Fruit fly (Drosophila melanogaster) whole organism, embryonic: ENCODE measurements around the gene Cpr78Ca.

ENCODE experiments used
- B-H2 ChIP-seq: fragments of 200-800 bp; sonication (Bioruptor generic); optimal IDR thresholded peaks from 2 replicates; lab custom pipeline; 2018; ENCODE audit warnings: missing biosample characterization, mild to moderate bottlenecking, missing genetic modification characterization
- Blimp-1 ChIP-seq: fragments of 200-800 bp; sonication (Bioruptor generic); optimal IDR thresholded peaks from 3 replicates; lab custom pipeline; 2018; ENCODE audit warnings: missing biosample characterization, missing genetic modification characterization, mild to moderate bottlenecking, moderate library complexity, missing genetic modification reagents
- CG10959 ChIP-seq: fragments of 200-800 bp; sonication (Bioruptor generic); IDR thresholded peaks from 2 replicates; pipeline ENCODE4 v1.3.6; 2022; ENCODE audit warnings: missing biosample characterization, missing genetic modification characterization
- CG11398 ChIP-seq: fragments of 200-800 bp; sonication (Bioruptor generic); optimal IDR thresholded peaks from 2 replicates; lab custom pipeline; 2016; ENCODE audit warnings: missing biosample characterization, missing genetic modification characterization
- CG11456 ChIP-seq: fragments of 200-800 bp; sonication (Bioruptor generic); IDR thresholded peaks from 3 replicates; pipeline ENCODE4 v1.3.6; 2022; ENCODE audit warnings: missing biosample characterization, missing genetic modification characterization
- CG12236 ChIP-seq: fragments of 200-800 bp; sonication (Bioruptor generic); optimal IDR thresholded peaks from 2 replicates; lab custom pipeline; 2016; ENCODE audit warnings: missing biosample characterization, missing genetic modification characterization
- CG1233 ChIP-seq: fragments of 200-800 bp; sonication (Bioruptor generic); optimal IDR thresholded peaks from 4 replicates; lab custom pipeline; 2018; ENCODE audit warnings: missing biosample characterization, mild to moderate bottlenecking, missing genetic modification characterization
- CG13296 ChIP-seq: fragments of 200-800 bp; sonication (Bioruptor generic); optimal IDR thresholded peaks from 3 replicates; lab custom pipeline; 2018; ENCODE audit warnings: missing biosample characterization, mild to moderate bottlenecking, missing genetic modification characterization
- CG13424 ChIP-seq: fragments of 200-800 bp; sonication (Bioruptor generic); optimal IDR thresholded peaks from 2 replicates; lab custom pipeline; 2019; ENCODE audit warnings: missing biosample characterization, mild to moderate bottlenecking, missing genetic modification characterization, moderate library complexity
- CG17359 ChIP-seq: fragments of 200-800 bp; sonication (Bioruptor generic); optimal IDR thresholded peaks from 3 replicates; lab custom pipeline; 2018; ENCODE audit warnings: missing biosample characterization, mild to moderate bottlenecking, missing genetic modification characterization, moderate library complexity
- CG17568 ChIP-seq: fragments of 200-800 bp; sonication (Bioruptor generic); optimal IDR thresholded peaks from 2 replicates; lab custom pipeline; 2018; ENCODE audit warnings: missing biosample characterization, mild to moderate bottlenecking, missing genetic modification characterization, moderate library complexity
- CG18619 ChIP-seq: fragments of 200-800 bp; sonication (Bioruptor generic); optimal IDR thresholded peaks from 3 replicates; lab custom pipeline; 2017; ENCODE audit warnings: missing biosample characterization, mild to moderate bottlenecking, missing genetic modification characterization
- CG2120 ChIP-seq: fragments of 200-800 bp; sonication (Bioruptor generic); optimal IDR thresholded peaks from 3 replicates; lab custom pipeline; 2016; ENCODE audit warnings: missing biosample characterization, missing genetic modification characterization
- CG31388 ChIP-seq: fragments of 200-800 bp; sonication (Bioruptor generic); optimal IDR thresholded peaks from 2 replicates; lab custom pipeline; 2016; ENCODE audit warnings: missing biosample characterization, missing genetic modification characterization
- CG34376 ChIP-seq: fragments of 200-800 bp; sonication (Bioruptor generic); optimal IDR thresholded peaks from 2 replicates; lab custom pipeline; 2018; ENCODE audit warnings: missing biosample characterization, mild to moderate bottlenecking, missing genetic modification characterization
- CG4617 ChIP-seq: fragments of 200-800 bp; sonication (Bioruptor generic); optimal IDR thresholded peaks from 3 replicates; lab custom pipeline; 2016; ENCODE audit warnings: missing biosample characterization, missing genetic modification characterization, borderline replicate concordance
- CG6175 ChIP-seq: fragments of 200-800 bp; sonication (Bioruptor generic); IDR thresholded peaks from 3 replicates; pipeline ENCODE4 v1.3.6; 2022; ENCODE audit warnings: missing biosample characterization, missing genetic modification characterization
- CG6254 ChIP-seq: fragments of 200-800 bp; sonication (Bioruptor generic); optimal IDR thresholded peaks from 3 replicates; lab custom pipeline; 2017; ENCODE audit warnings: mild to moderate bottlenecking, missing biosample characterization, missing genetic modification reagents, missing genetic modification characterization
- CG7556 ChIP-seq: fragments of 200-800 bp; sonication (Bioruptor generic); optimal IDR thresholded peaks from 2 replicates; lab custom pipeline; 2017; ENCODE audit warnings: missing biosample characterization, mild to moderate bottlenecking, missing genetic modification characterization
- CG7786 ChIP-seq: fragments of 200-800 bp; sonication (Bioruptor generic); optimal IDR thresholded peaks from 2 replicates; lab custom pipeline; 2016; ENCODE audit warnings: missing biosample characterization, missing genetic modification characterization
- CG9727 ChIP-seq: fragments of 200-800 bp; sonication (Bioruptor generic); optimal IDR thresholded peaks from 3 replicates; lab custom pipeline; 2017; ENCODE audit warnings: missing biosample characterization, mild to moderate bottlenecking, missing genetic modification characterization
- Dip3 ChIP-seq: fragments of 200-800 bp; sonication (Bioruptor generic); optimal IDR thresholded peaks from 3 replicates; lab custom pipeline; 2016; ENCODE audit warnings: missing biosample characterization, missing genetic modification characterization
- Dref ChIP-seq: fragments of 200-800 bp; sonication (Bioruptor generic); IDR thresholded peaks from 2 replicates; pipeline ENCODE4 v1.3.6; 2022; ENCODE audit warnings: missing biosample characterization, missing genetic modification characterization
- Hand ChIP-seq: fragments of 200-800 bp; sonication (Bioruptor generic); optimal IDR thresholded peaks from 2 replicates; lab custom pipeline; 2017; ENCODE audit warnings: mild to moderate bottlenecking, missing biosample characterization, missing genetic modification reagents, missing genetic modification characterization
- Hmr ChIP-seq: fragments of 200-800 bp; sonication (Bioruptor generic); optimal IDR thresholded peaks from 3 replicates; lab custom pipeline; 2017; ENCODE audit warnings: mild to moderate bottlenecking, missing biosample characterization, missing genetic modification reagents, missing genetic modification characterization
- Hr51 ChIP-seq, 2 experiments: fragments of 200-800 bp; sonication (Bioruptor generic); optimal IDR thresholded peaks; 2 replicates in 1 of 2; 3 replicates in 1 of 2; lab custom pipeline; 2016 to 2018; ENCODE audit warnings: missing biosample characterization in 2 of 2, missing genetic modification characterization in 2 of 2, mild to moderate bottlenecking in 1 of 2, moderate library complexity in 1 of 2
- Hr78 ChIP-seq, 2 experiments: fragments of 200-800 bp in 1 of 2; fragments of >200 bp in 1 of 2; sonication (Bioruptor generic) in 1 of 2; optimal IDR thresholded peaks; 2 replicates each; lab custom pipeline; 2017 to 2019; ENCODE audit warnings: missing biosample characterization in 2 of 2, missing genetic modification characterization in 2 of 2, mild to moderate bottlenecking in 1 of 2, moderate library complexity in 1 of 2
- Lhr ChIP-seq: fragments of 200-800 bp; sonication (Bioruptor generic); optimal IDR thresholded peaks from 3 replicates; lab custom pipeline; 2017; ENCODE audit warnings: mild to moderate bottlenecking, missing biosample characterization, missing genetic modification reagents, missing genetic modification characterization
- Nf-YC ChIP-seq: fragments of 200-800 bp; optimal IDR thresholded peaks from 3 replicates; lab custom pipeline; 2019; ENCODE audit warnings: missing biosample characterization, mild to moderate bottlenecking, missing genetic modification characterization, moderate library complexity
- NfI ChIP-seq: fragments of 200-800 bp; sonication (Bioruptor generic); optimal IDR thresholded peaks from 3 replicates; lab custom pipeline; 2018; ENCODE audit warnings: missing biosample characterization, mild to moderate bottlenecking, missing genetic modification characterization, moderate library complexity
- PHDP ChIP-seq: fragments of 200-800 bp; sonication (Bioruptor generic); optimal IDR thresholded peaks from 3 replicates; lab custom pipeline; 2018; ENCODE audit warnings: missing biosample characterization, mild to moderate bottlenecking, missing genetic modification characterization, moderate library complexity
- ato ChIP-seq: fragments of 200-800 bp; sonication (Bioruptor generic); IDR thresholded peaks from 2 replicates; pipeline ENCODE4 v1.3.6; 2022; ENCODE audit warnings: missing biosample characterization, missing genetic modification characterization; ENCODE audit not compliant: partially characterized antibody
- ftz-f1 ChIP-seq: fragments of 200-800 bp; sonication (Bioruptor generic); optimal IDR thresholded peaks from 2 replicates; lab custom pipeline; 2016; ENCODE audit warnings: missing biosample characterization, missing genetic modification characterization
- gro ChIP-seq: fragments of 200-800 bp; sonication (Bioruptor generic); optimal IDR thresholded peaks from 2 replicates; lab custom pipeline; 2016; ENCODE audit warnings: missing biosample characterization, missing genetic modification characterization
- jumu ChIP-seq: fragments of 200-800 bp; sonication (Bioruptor generic); optimal IDR thresholded peaks from 3 replicates; lab custom pipeline; 2016; ENCODE audit warnings: missing biosample characterization, missing genetic modification characterization
- lov ChIP-seq, 2 experiments: fragments of 200-800 bp in 1 of 2; fragments of >200 bp in 1 of 2; sonication (Bioruptor generic) in 1 of 2; IDR thresholded peaks in 1 of 2; optimal IDR thresholded peaks in 1 of 2; 2 replicates in 1 of 2; 3 replicates in 1 of 2; pipeline versions ENCODE4 v1.3.6 to Lab custom; 2017 to 2022; ENCODE audit warnings: missing biosample characterization in 1 of 2, missing genetic modification characterization in 1 of 2
- mirr ChIP-seq: fragments of 200-800 bp; sonication (Bioruptor generic); optimal IDR thresholded peaks from 3 replicates; lab custom pipeline; 2018; ENCODE audit warnings: missing biosample characterization, mild to moderate bottlenecking, missing genetic modification characterization
- nau ChIP-seq: fragments of 200-800 bp; sonication (Bioruptor generic); optimal IDR thresholded peaks from 3 replicates; lab custom pipeline; 2017; ENCODE audit warnings: missing biosample characterization, mild to moderate bottlenecking, missing genetic modification characterization, missing genetic modification reagents
- pros ChIP-seq: fragments of 200-800 bp; sonication (Bioruptor generic); optimal IDR thresholded peaks from 3 replicates; lab custom pipeline; 2019; ENCODE audit warnings: missing biosample characterization, mild to moderate bottlenecking, missing genetic modification characterization, moderate library complexity
- ro ChIP-seq: fragments of 200-800 bp; sonication (Bioruptor generic); IDR thresholded peaks from 2 replicates; pipeline ENCODE4 v1.3.6; 2022; ENCODE audit warnings: missing biosample characterization, missing genetic modification characterization
- slbo ChIP-seq: fragments of 200-800 bp; sonication (Bioruptor generic); IDR thresholded peaks from 2 replicates; pipeline ENCODE4 v1.3.6; 2022; ENCODE audit warnings: missing biosample characterization, missing genetic modification characterization
- sna ChIP-seq: fragments of 200-800 bp; sonication (Bioruptor generic); IDR thresholded peaks from 2 replicates; pipeline ENCODE4 v1.3.6; 2022; ENCODE audit warnings: missing biosample characterization, missing genetic modification characterization; ENCODE audit not compliant: partially characterized antibody
- stc ChIP-seq: fragments of 200-800 bp; sonication (Bioruptor generic); IDR thresholded peaks from 2 replicates; pipeline ENCODE4 v1.3.6; 2022; ENCODE audit warnings: missing biosample characterization, missing genetic modification characterization
- z ChIP-seq: fragments of 200-800 bp; sonication (Bioruptor generic); IDR thresholded peaks from 3 replicates; pipeline ENCODE4 v1.3.6; 2022; ENCODE audit warnings: missing biosample characterization, missing genetic modification characterization
- zen ChIP-seq: fragments of 200-800 bp; sonication (Bioruptor generic); optimal IDR thresholded peaks from 3 replicates; lab custom pipeline; 2018; ENCODE audit warnings: missing biosample characterization, mild to moderate bottlenecking, missing genetic modification characterization, moderate library complexity
- zf30C ChIP-seq: fragments of 200-800 bp; sonication (Bioruptor generic); optimal IDR thresholded peaks from 3 replicates; lab custom pipeline; 2018; ENCODE audit warnings: missing biosample characterization, mild to moderate bottlenecking, missing genetic modification characterization

Cpr78Ca gene

DNA sequence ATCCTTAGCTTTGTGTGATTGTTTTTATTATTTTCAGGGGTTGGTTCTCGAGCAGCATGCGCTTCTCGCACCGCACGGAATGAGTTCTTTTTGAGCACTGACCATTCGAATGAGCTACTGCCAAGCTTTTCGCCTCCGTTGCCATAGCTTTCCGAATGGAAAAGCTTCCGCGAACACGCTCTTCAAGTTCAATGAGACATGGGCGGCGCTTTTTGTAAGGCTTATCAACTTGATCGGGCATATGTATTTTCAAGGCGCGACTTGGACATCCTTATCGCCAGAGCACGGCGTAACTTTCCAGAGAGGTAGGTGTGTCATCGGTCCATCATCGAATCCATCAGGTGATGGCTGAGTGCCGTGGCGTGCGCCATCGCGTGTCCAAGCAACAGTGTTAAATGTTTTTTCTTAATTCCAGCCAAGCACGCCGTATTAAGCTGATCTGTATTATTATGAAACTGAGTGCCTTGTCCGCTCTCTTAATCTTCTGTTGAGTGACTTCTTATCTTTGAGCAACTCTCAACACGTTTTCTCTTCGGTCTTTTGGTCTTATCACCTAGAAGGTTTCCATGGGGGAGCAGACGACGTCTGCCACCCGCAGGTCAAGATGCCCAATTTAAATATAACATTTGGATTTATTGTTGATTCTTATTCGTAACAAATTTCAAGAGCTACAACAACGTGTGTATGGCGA lies 12.6 kb downstream of the Cpr78Ca start, which contains the start of gene AcCoAS (continued):
- TF ChIP-seq CG13424 (tag; lab: Kevin White, UChicago): peak; percentile 30
- peak; percentile 56 for TF ChIP-seq pros (GFP tag; lab: Kevin White, UChicago)
- TF ChIP-seq Hmr (GFP tag; lab: Kevin White, UChicago): peak; percentile 32
- peak; percentile 13 for TF ChIP-seq jumu (GFP tag; lab: Kevin White, UChicago)
- peak; percentile 75 for TF ChIP-seq gro (GFP tag; lab: Kevin White, UChicago)
- TF ChIP-seq CG6254 (GFP tag; lab: Kevin White, UChicago): peak; percentile 14
- TF ChIP-seq CG9727 (GFP tag; lab: Kevin White, UChicago): peak; percentile 38
- peak in 1 of 2 experiments; percentile 51 for TF ChIP-seq Hr78 (GFP tag; optimal IDR thresholded peaks at IDR 0.05; lab: Kevin White, UChicago)
- no peak for TF ChIP-seq Lhr
- TF ChIP-seq nau (GFP tag; lab: Kevin White, UChicago): peak; percentile 60
- TF ChIP-seq PHDP (tag; lab: Kevin White, UChicago): peak; percentile 16
- TF ChIP-seq CG17359: no peak
- peak; percentile 45; the same call in 1 of the 2 replicates for TF ChIP-seq sna (GFP tag; lab: Robert Waterston, UW)
- no peak for TF ChIP-seq CG4617 (GFP tag; lab: Kevin White, UChicago)
- TF ChIP-seq stc: 0 out of 2 replicates have a peak, but pooled peaks have one; percentile 35
- TF ChIP-seq ato: no peak
- TF ChIP-seq ro (GFP tag; lab: Robert Waterston, UW): no peak
- 0 out of 3 replicates have a peak, but pooled peaks have one; percentile 59 for TF ChIP-seq CG11456 (GFP tag; lab: Robert Waterston, UW)
- peak; percentile 79 for TF ChIP-seq ftz-f1 (GFP tag; lab: Kevin White, UChicago)
- peak; percentile 1 for TF ChIP-seq Blimp-1
- TF ChIP-seq Hr51 (GFP tag; optimal IDR thresholded peaks at IDR 0.05; lab: Kevin White, UChicago): peak in 1 of 2 experiments; percentile 1
- TF ChIP-seq CG7786 (GFP tag; lab: Kevin White, UChicago): peak; percentile 58
- peak; percentile 47 for TF ChIP-seq Nf-YC (tag; lab: Kevin White, UChicago)
- no peak for TF ChIP-seq CG12236 (GFP tag; lab: Kevin White, UChicago)
- TF ChIP-seq CG10959 (GFP tag; lab: Robert Waterston, UW): no peak
- TF ChIP-seq mirr (GFP tag; lab: Kevin White, UChicago): peak; percentile 82
- no peak for TF ChIP-seq CG18619 (GFP tag; lab: Kevin White, UChicago)
- peak; percentile 32 for TF ChIP-seq CG7556 (GFP tag; lab: Kevin White, UChicago)
- no peak for TF ChIP-seq CG6175 (GFP tag; lab: Robert Waterston, UW)
- TF ChIP-seq CG17568 (GFP tag; lab: Kevin White, UChicago): peak; percentile 10
- no peak for TF ChIP-seq CG11398 (GFP tag; lab: Kevin White, UChicago)
- TF ChIP-seq Hand: peak; percentile 73
- TF ChIP-seq CG31388 (GFP tag; lab: Kevin White, UChicago): no peak
- TF ChIP-seq z: peak; percentile 88
- TF ChIP-seq zf30C (GFP tag; lab: Kevin White, UChicago): no peak
- peak; percentile 71 for TF ChIP-seq CG13296 (GFP tag; lab: Kevin White, UChicago)
- TF ChIP-seq CG34376: peak; percentile 96
- TF ChIP-seq slbo (GFP tag; lab: Robert Waterston, UW): 0 out of 2 replicates have a peak, but pooled peaks have one; percentile 19
- no peak for TF ChIP-seq zen
- no peak for TF ChIP-seq Dref (GFP tag; lab: Robert Waterston, UW)
- TF ChIP-seq Dip3 (GFP tag; lab: Kevin White, UChicago): peak; percentile 34
- peak; percentile 37 for TF ChIP-seq NfI (GFP tag; lab: Kevin White, UChicago)
- TF ChIP-seq CG2120 (GFP tag; lab: Kevin White, UChicago): peak; percentile 71
- TF ChIP-seq lov (optimal IDR thresholded peaks at IDR 0.05; lab: Kevin White, UChicago): no peak
- 0 out of 3 replicates have a peak, but pooled peaks have one; percentile 51 for TF ChIP-seq lov (GFP tag; IDR thresholded peaks at IDR 0.05; lab: Robert Waterston, UW)
- TF ChIP-seq B-H2 (GFP tag; lab: Kevin White, UChicago): peak; percentile 64
- peak; percentile 31 for TF ChIP-seq CG1233
